Worm (Caenorhabditis elegans) whole organism, L4 larva: ENCODE results near the gene nmy-3.

Experiments
- D1046.2 ChIP-seq: fragments of 200-800 bp; sonication (Bioruptor generic); IDR thresholded peaks from 2 replicates; pipeline ENCODE4 v1.3.6; 2022; ENCODE audit warnings: missing genetic modification characterization, missing compliant biosample characterization
- F44E2.7 ChIP-seq: fragments of 200-800 bp; sonication (Bioruptor generic); IDR thresholded peaks from 2 replicates; pipeline ENCODE4 v2.1.2; 2022; ENCODE audit warnings: missing genetic modification characterization, missing compliant biosample characterization
- T20F7.1 ChIP-seq: fragments of 200-800 bp; sonication (Bioruptor generic); optimal IDR thresholded peaks from 2 replicates; lab custom pipeline; 2018; ENCODE audit warnings: mild to moderate bottlenecking, missing genetic modification characterization, missing compliant biosample characterization
- Y5F2A.4 ChIP-seq: fragments of 200-800 bp; sonication (Bioruptor generic); optimal IDR thresholded peaks from 2 replicates; lab custom pipeline; 2018; ENCODE audit warnings: mild to moderate bottlenecking, missing genetic modification characterization, missing compliant biosample characterization
- aha-1 ChIP-seq: fragments of 150-350 bp; peaks from one replicate; lab custom pipeline; 2014; ENCODE audit warnings: missing biosample characterization, missing genetic modification characterization
- aly-2 ChIP-seq: sonication (generic microtip); optimal IDR thresholded peaks from 2 replicates; lab custom pipeline; 2018; ENCODE audit warnings: missing biosample characterization, missing genetic modification characterization
- ceh-20 ChIP-seq: fragments of 200-800 bp; sonication (Bioruptor generic); IDR thresholded peaks from 2 replicates; pipeline ENCODE4 v1.3.6; 2022; ENCODE audit warnings: missing genetic modification reagents, missing genetic modification characterization, missing compliant biosample characterization
- ces-1 ChIP-seq: fragments of 150-350 bp; sonication (generic microtip); optimal IDR thresholded peaks from 4 replicates; lab custom pipeline; 2014; ENCODE audit warnings: missing biosample characterization, missing genetic modification reagents, missing genetic modification characterization
- daf-16 ChIP-seq, 3 experiments: sonication (generic microtip); optimal IDR thresholded peaks; 2 replicates each; lab custom pipeline; 2016 to 2017; ENCODE audit warnings: missing genetic modification characterization in 3 of 3, missing genetic modification reagents in 3 of 3, mild to moderate bottlenecking in 2 of 3, missing compliant biosample characterization in 2 of 3, missing biosample characterization in 1 of 3, moderate library complexity in 1 of 3
- dmd-6 ChIP-seq: fragments of 200-800 bp; sonication (Bioruptor generic); IDR thresholded peaks from 2 replicates; pipeline ENCODE4 v1.3.6; 2022; ENCODE audit warnings: missing genetic modification reagents, missing genetic modification characterization, missing compliant biosample characterization
- dpl-1 ChIP-seq: fragments of 150-350 bp; optimal IDR thresholded peaks from 2 replicates; lab custom pipeline; 2014; ENCODE audit warnings: missing biosample characterization, missing genetic modification reagents, missing genetic modification characterization
- duxl-1 ChIP-seq: sonication (generic microtip); optimal IDR thresholded peaks from 2 replicates; lab custom pipeline; 2016; ENCODE audit warnings: mild to moderate bottlenecking, missing genetic modification characterization, moderate library complexity, missing compliant biosample characterization; ENCODE audit not compliant: poor library complexity
- dve-1 ChIP-seq: sonication (generic microtip); optimal IDR thresholded peaks from 2 replicates; lab custom pipeline; 2017; ENCODE audit warnings: antibody characterized with exemption, mild to moderate bottlenecking, missing genetic modification characterization, missing compliant biosample characterization; ENCODE audit not compliant: insufficient read depth
- hif-1 ChIP-seq, 2 experiments: sonication (generic microtip); optimal IDR thresholded peaks; 2 replicates each; lab custom pipeline; 2016 to 2017; ENCODE audit warnings: missing compliant biosample characterization in 2 of 2, missing genetic modification characterization in 2 of 2, missing genetic modification reagents in 2 of 2, missing genotype in 2 of 2, mild to moderate bottlenecking in 1 of 2
- hlh-30 ChIP-seq: sonication (generic microtip); optimal IDR thresholded peaks from 2 replicates; lab custom pipeline; 2017; ENCODE audit warnings: antibody characterized with exemption, mild to moderate bottlenecking, missing genetic modification characterization, missing compliant biosample characterization; ENCODE audit not compliant: insufficient read depth
- lin-15B ChIP-seq: fragments of 150-350 bp; sonication (generic microtip); optimal IDR thresholded peaks from 3 replicates; lab custom pipeline; 2014; ENCODE audit warnings: missing biosample characterization, missing genetic modification characterization
- lir-3 ChIP-seq: sonication (generic microtip); optimal IDR thresholded peaks from 2 replicates; lab custom pipeline; 2016; ENCODE audit warnings: mild to moderate bottlenecking, missing genetic modification characterization, missing compliant biosample characterization
- lsy-2 ChIP-seq, 2 experiments: fragments of 150-350 bp in 1 of 2; sonication (generic microtip) in 1 of 2; optimal IDR thresholded peaks; 2 replicates each; lab custom pipeline; 2014 to 2017; ENCODE audit warnings: missing biosample characterization in 2 of 2, missing genetic modification characterization in 2 of 2
- mep-1 ChIP-seq: fragments of 150-350 bp; sonication (generic microtip); optimal IDR thresholded peaks from 3 replicates; lab custom pipeline; 2014; ENCODE audit warnings: missing biosample characterization, missing genetic modification characterization
- mes-2 ChIP-seq: sonication (generic microtip); optimal IDR thresholded peaks from 2 replicates; lab custom pipeline; 2016; ENCODE audit warnings: missing genotype, mild to moderate bottlenecking, missing genetic modification characterization, missing compliant biosample characterization; ENCODE audit not compliant: poor library complexity, severe bottlenecking
- mxl-2 ChIP-seq: fragments of 200-800 bp; sonication (Bioruptor generic); conservative IDR thresholded peaks from 2 replicates; pipeline ENCODE4 v1.3.6; 2022; ENCODE audit warnings: missing genetic modification reagents, missing genetic modification characterization, missing compliant biosample characterization
- mxl-3 ChIP-seq: fragments of 200-800 bp; sonication (Bioruptor generic); optimal IDR thresholded peaks from 2 replicates; lab custom pipeline; 2018; ENCODE audit warnings: mild to moderate bottlenecking, missing genetic modification characterization, missing compliant biosample characterization
- nhr-10 ChIP-seq: fragments of 150-350 bp; optimal IDR thresholded peaks from 2 replicates; lab custom pipeline; 2014; ENCODE audit warnings: missing biosample characterization, missing genetic modification characterization
- nhr-25 ChIP-seq: sonication (generic microtip); optimal IDR thresholded peaks from 2 replicates; lab custom pipeline; 2017; ENCODE audit warnings: missing genetic modification characterization, mild to moderate bottlenecking, missing compliant biosample characterization, antibody characterized with exemption, moderate library complexity, borderline replicate concordance; ENCODE audit not compliant: insufficient read depth
- nhr-48 ChIP-seq: sonication (generic microtip); optimal IDR thresholded peaks from 2 replicates; lab custom pipeline; 2016; ENCODE audit warnings: mild to moderate bottlenecking, missing genetic modification characterization, missing compliant biosample characterization
- php-3 ChIP-seq: fragments of 200-800 bp; sonication (Bioruptor generic); IDR thresholded peaks from 2 replicates; pipeline ENCODE4 v1.3.6; 2022; ENCODE audit warnings: missing genetic modification reagents, missing genetic modification characterization, missing compliant biosample characterization
- pqm-1 ChIP-seq: sonication (generic microtip); optimal IDR thresholded peaks from 2 replicates; lab custom pipeline; 2017; ENCODE audit warnings: missing biosample characterization, missing genetic modification characterization
- sdz-12 ChIP-seq: fragments of 200-800 bp; sonication (Bioruptor generic); optimal IDR thresholded peaks from 2 replicates; lab custom pipeline; 2018; ENCODE audit warnings: mild to moderate bottlenecking, missing genetic modification characterization, missing compliant biosample characterization
- set-16 ChIP-seq: fragments of 200-800 bp; sonication (Bioruptor generic); IDR thresholded peaks from 2 replicates; pipeline ENCODE4 v1.3.6; 2022; ENCODE audit warnings: missing genetic modification reagents, missing genetic modification characterization, missing compliant biosample characterization
- snpc-1.2 ChIP-seq: fragments of 200-800 bp; sonication (Bioruptor generic); IDR thresholded peaks from 2 replicates; pipeline ENCODE4 v1.3.6; 2022; ENCODE audit warnings: missing genetic modification reagents, missing genetic modification characterization, missing compliant biosample characterization
- spr-1 ChIP-seq: sonication (generic microtip); optimal IDR thresholded peaks from 2 replicates; lab custom pipeline; 2016; ENCODE audit warnings: mild to moderate bottlenecking, missing genetic modification characterization, missing compliant biosample characterization
- unc-62 ChIP-seq, 3 experiments: fragments of 150-350 bp in 1 of 3; sonication (generic microtip); optimal IDR thresholded peaks in 2 of 3; peaks in 1 of 3; 1 replicate in 1 of 3; 2 replicates in 2 of 3; lab custom pipeline; 2014 to 2017; ENCODE audit warnings: missing biosample characterization in 3 of 3, missing genetic modification characterization in 3 of 3, missing genetic modification reagents in 3 of 3, missing genotype in 1 of 3
- zag-1 ChIP-seq: fragments of 150-350 bp; optimal IDR thresholded peaks from 2 replicates; lab custom pipeline; 2014; ENCODE audit warnings: missing biosample characterization, missing genetic modification characterization
- zip-11 ChIP-seq: fragments of 200-800 bp; sonication (Bioruptor generic); IDR thresholded peaks from 2 replicates; pipeline ENCODE4 v1.3.6; 2022; ENCODE audit warnings: missing genetic modification characterization, missing compliant biosample characterization

The nmy-3 gene

DNA sequence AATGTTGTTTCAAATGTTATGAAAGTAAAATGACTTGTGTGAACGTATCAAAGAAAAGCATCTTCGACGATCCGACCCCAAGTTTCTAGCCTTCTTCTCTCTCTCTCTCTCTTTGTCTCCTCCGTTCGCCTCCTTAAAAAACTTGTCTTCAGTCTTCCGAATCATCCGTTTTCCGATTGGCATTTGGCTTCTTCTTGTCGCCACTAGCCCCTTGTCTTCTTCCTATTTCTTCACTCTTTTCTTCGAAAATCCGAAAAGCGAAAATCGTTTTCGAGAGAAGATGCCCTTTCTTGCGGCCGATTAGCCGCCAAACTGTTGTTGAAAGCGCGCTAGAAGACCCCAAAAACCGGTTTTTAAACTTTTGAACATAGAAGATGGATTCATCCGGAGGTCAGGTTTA lies 15.7 kb upstream of the nmy-3 start (continued):
- TF ChIP-seq mep-1 (tag; lab: Kevin White, UChicago) (peak; percentile 9), lsy-2 (tag; optimal IDR thresholded peaks at IDR 0.05; lab: Kevin White, UChicago) (no peak), dmd-6 (GFP tag; lab: Robert Waterston, UW) (no peak), mxl-3 (GFP tag; lab: Kevin White, UChicago) (peak; percentile 4), sdz-12 (GFP tag; lab: Kevin White, UChicago) (no peak), F44E2.7 (no peak), dve-1 (no peak), mxl-2 (GFP tag; lab: Robert Waterston, UW) (no peak), unc-62 (GFP tag; optimal IDR thresholded peaks at IDR 0.05 in 1 of 2; lab: Kevin White, UChicago) (no peak), unc-62 (tag; optimal IDR thresholded peaks at IDR 0.05; lab: Kevin White, UChicago) (no peak), D1046.2 (GFP tag; lab: Robert Waterston, UW) (no peak), zag-1 (tag; lab: Kevin White, UChicago) (no peak), zip-11 (GFP tag; lab: Robert Waterston, UW) (no peak), hif-1 (tag; optimal IDR thresholded peaks at IDR 0.05; lab: Kevin White, UChicago) (peak in 1 of 2 experiments; percentile 14), duxl-1 (no peak), aly-2 (tag; lab: Kevin White, UChicago) (no peak), pqm-1 (no peak), aha-1 (tag; lab: Kevin White, UChicago) (no peak), nhr-10 (tag; lab: Kevin White, UChicago) (no peak), lin-15B (tag; lab: Kevin White, UChicago) (no peak), nhr-48 (tag; lab: Kevin White, UChicago) (peak; percentile 25), hlh-30 (tag; lab: Kevin White, UChicago) (no peak), ces-1 (GFP tag; lab: Kevin White, UChicago) (no peak), spr-1 (tag; lab: Kevin White, UChicago) (no peak)
- TF ChIP-seq, all 104 proteins: peak for 5

DNA sequence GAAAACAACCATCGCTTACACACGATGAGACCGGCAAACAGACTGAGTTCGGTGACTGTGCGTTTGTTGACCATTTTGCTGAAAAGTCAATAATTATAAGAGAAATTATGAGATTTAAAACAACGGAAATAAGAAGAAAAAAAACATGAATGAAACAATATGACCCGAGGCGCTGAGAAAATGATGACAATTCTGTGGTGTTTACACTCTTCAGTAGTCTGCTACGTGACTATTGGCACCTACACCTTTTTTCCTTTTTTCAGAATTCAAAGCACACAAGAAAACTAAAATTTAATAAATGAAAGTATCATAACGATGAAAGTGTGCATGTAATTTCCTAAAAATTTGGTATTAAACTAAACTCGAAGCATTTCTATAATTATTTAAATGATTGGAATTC lies 14.6 kb upstream of the nmy-3 start, which contains the start of gene Y11D7A.10:
Gene Y11D7A.10 (minus strand): TSS at position 82 of the 400 bp plus-strand sequence.
- peak; percentile 6 for TF ChIP-seq hlh-30 (tag; lab: Kevin White, UChicago)
- no peak for TF ChIP-seq Y5F2A.4
- TF ChIP-seq hif-1 (tag; optimal IDR thresholded peaks at IDR 0.05; lab: Kevin White, UChicago), result peak; percentile 72 to 89
- peak; percentile 92 for TF ChIP-seq aha-1 (tag; lab: Kevin White, UChicago)
- TF ChIP-seq daf-16 (GFP tag; optimal IDR thresholded peaks at IDR 0.05; lab: Kevin White, UChicago), result no peak
- peak; percentile 55 for TF ChIP-seq daf-16 (tag; optimal IDR thresholded peaks at IDR 0.05; lab: Kevin White, UChicago)

DNA sequence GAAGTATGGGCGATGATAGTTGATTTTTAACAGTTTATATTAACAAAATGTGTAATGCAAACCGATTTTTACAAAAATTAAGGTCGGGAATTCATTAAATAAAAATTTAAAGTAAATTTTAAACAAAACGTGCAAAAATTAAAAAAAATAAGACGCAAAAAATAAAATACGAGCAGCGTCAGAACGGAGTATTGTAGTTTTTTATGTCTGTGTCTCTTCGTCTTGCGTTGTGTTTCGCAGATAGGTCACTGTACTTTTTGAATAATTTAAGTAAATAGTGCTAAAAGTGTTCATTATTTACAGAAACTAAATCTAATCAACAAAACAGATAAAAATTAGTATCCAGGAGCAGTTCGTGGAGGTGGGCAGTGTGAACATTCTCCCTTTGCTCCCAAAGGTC lies 13.9 kb upstream of the nmy-3 start:
- TF ChIP-seq dpl-1 (peak; percentile 24), mes-2 (tag; lab: Kevin White, UChicago) (peak; percentile 10), T20F7.1 (GFP tag; lab: Kevin White, UChicago) (peak; percentile 94), nhr-25 (tag; lab: Kevin White, UChicago) (no peak), hif-1 (tag; optimal IDR thresholded peaks at IDR 0.05; lab: Kevin White, UChicago) (peak in 1 of 2 experiments; percentile 95), aha-1 (tag; lab: Kevin White, UChicago) (peak; percentile 83), lir-3 (no peak)

DNA sequence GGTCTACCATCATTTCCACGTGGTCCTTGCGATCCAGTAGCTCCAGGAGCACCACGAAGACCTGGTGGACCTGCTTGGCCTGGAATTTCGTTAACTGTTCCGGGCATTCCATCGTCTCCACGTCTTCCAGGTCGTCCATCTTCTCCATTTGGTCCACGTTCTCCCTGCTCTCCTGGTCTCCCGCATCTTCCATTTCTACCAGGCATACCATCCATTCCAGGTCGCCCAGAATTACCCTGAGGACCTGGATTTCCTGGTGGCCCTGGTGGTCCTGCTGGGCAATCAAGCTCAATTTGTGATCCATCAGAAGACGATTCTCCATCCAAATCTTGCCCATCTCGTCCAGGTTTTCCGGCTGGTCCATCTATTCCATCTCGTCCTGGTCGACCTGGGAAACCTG lies 13.5 kb upstream of the nmy-3 start:
- TF ChIP-seq php-3 (no peak), set-16 (GFP tag; lab: Robert Waterston, UW) (peak; percentile 69), snpc-1.2 (GFP tag; lab: Robert Waterston, UW) (peak; percentile 55; the same call in 1 of the 2 replicates), ceh-20 (GFP tag; lab: Robert Waterston, UW) (no peak)
